Worm (Caenorhabditis elegans) whole organism, young adult: ENCODE data around the gene sex-1.

ENCODE experiments used
- B0035.1 ChIP-seq: sonication (generic microtip); optimal IDR thresholded peaks from 2 replicates; lab custom pipeline; 2016; ENCODE audit warnings: missing genetic modification characterization, mild to moderate bottlenecking, missing compliant biosample characterization, missing genotype, missing genetic modification reagents
- C06A6.2 ChIP-seq: fragments of 200-800 bp; sonication (Bioruptor generic); conservative IDR thresholded peaks from 2 replicates; pipeline ENCODE4 v1.3.6; 2022; ENCODE audit warnings: missing genetic modification characterization, missing compliant biosample characterization
- T07F8.4 ChIP-seq: sonication (generic microtip); optimal IDR thresholded peaks from 2 replicates; lab custom pipeline; 2016; ENCODE audit warnings: mild to moderate bottlenecking, missing genetic modification characterization, moderate library complexity, missing compliant biosample characterization
- Y53G8AR.9 ChIP-seq: fragments of 200-800 bp; sonication (Bioruptor generic); conservative IDR thresholded peaks from 2 replicates; pipeline ENCODE4 v1.3.6; 2022; ENCODE audit warnings: missing genetic modification reagents, missing genetic modification characterization, missing compliant biosample characterization
- akir-1 ChIP-seq: fragments of 200-800 bp; sonication (Bioruptor generic); optimal IDR thresholded peaks from 2 replicates; lab custom pipeline; 2018; ENCODE audit warnings: mild to moderate bottlenecking, missing genetic modification characterization, moderate library complexity, missing compliant biosample characterization
- ama-1 ChIP-seq, 3 experiments: fragments of 150-350 bp in 1 of 3; sonication (generic microtip) in 2 of 3; optimal IDR thresholded peaks; 2 replicates each; lab custom pipeline; 2014 to 2018; ENCODE audit warnings: missing biosample characterization in 2 of 3, missing genetic modification characterization in 2 of 3, missing genetic modification reagents in 2 of 3
- nfya-2 ChIP-seq: fragments of 200-800 bp; sonication (Bioruptor generic); IDR thresholded peaks from 2 replicates; pipeline ENCODE4 v1.3.6; 2022; ENCODE audit warnings: missing genetic modification reagents, missing genetic modification characterization, missing compliant biosample characterization
- sea-2 ChIP-seq: fragments of 200-800 bp; sonication (Bioruptor generic); IDR thresholded peaks from 2 replicates; pipeline ENCODE4 v1.3.6; 2022; ENCODE audit warnings: missing genetic modification characterization, missing compliant biosample characterization
- snpc-3.4 ChIP-seq: sonication (generic microtip); optimal IDR thresholded peaks from 2 replicates; lab custom pipeline; 2017; ENCODE audit warnings: missing genetic modification characterization, mild to moderate bottlenecking, missing compliant biosample characterization, antibody characterized with exemption, moderate library complexity, missing genotype, missing genetic modification reagents

ce11 chrX:10232395-10232794, 27.2 kb upstream of the sex-1 start:
- no peak for TF ChIP-seq sea-2 (GFP tag; lab: Robert Waterston, UW)
- TF ChIP-seq B0035.1 (tag; lab: Kevin White, UChicago) = no peak
- no peak for TF ChIP-seq snpc-3.4 (tag; lab: Kevin White, UChicago)
- no peak for TF ChIP-seq C06A6.2 (GFP tag; lab: Robert Waterston, UW)
- TF ChIP-seq T07F8.4 = no peak
- TF ChIP-seq ama-1 (optimal IDR thresholded peaks at IDR 0.05; lab: Kevin White, UChicago) = no peak
- no peak for TF ChIP-seq ama-1 (GFP tag; optimal IDR thresholded peaks at IDR 0.05; lab: Kevin White, UChicago)
- TF ChIP-seq akir-1 = no peak
- no peak for TF ChIP-seq nfya-2
- TF ChIP-seq Y53G8AR.9 = no peak
